Fruit fly (Drosophila melanogaster): ENCODE results near the gene CG12605.

DNA sequence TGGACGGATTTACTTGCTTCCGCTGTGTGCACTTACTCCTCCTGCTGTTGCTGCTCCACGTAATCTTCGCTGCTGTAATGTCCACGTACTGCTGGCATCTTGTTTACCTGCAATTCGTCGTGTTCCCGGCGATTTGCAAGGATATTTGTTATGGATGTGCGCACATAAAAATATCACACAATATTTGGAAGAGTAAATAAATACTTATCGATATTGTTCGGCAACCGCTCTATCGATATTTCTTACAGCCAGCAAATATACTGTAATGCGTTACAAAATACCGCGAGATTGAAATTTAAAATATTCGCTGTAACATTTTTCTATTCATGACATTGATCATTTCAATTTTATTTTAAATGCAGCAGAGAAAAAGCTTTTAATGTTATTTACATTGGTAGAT lies 26.8 kb downstream of the CG12605 start, which contains the start of gene CG10866:
- TF ChIP-seq Dfd (GFP tag; optimal IDR thresholded peaks at IDR 0.05) (no peak), woc (GFP tag; optimal IDR thresholded peaks at IDR 0.05) (no peak), Myc (optimal IDR thresholded peaks at IDR 0.05) (no peak), Hr83 (GFP tag; optimal IDR thresholded peaks at IDR 0.05; ENCODE audit: poor library complexity, severe bottlenecking) (no peak), CG32264 (GFP tag; optimal IDR thresholded peaks at IDR 0.05) (no peak), Abd-B (GFP tag; optimal IDR thresholded peaks at IDR 0.05) (no peak), usp (GFP tag; optimal IDR thresholded peaks at IDR 0.05) (no peak), psq (GFP tag; optimal IDR thresholded peaks at IDR 0.05) (no peak), pan (optimal IDR thresholded peaks at IDR 0.05) (no peak), dsf (GFP tag; optimal IDR thresholded peaks at IDR 0.05; ENCODE audit: borderline replicate concordance) (no peak), sage (GFP tag; optimal IDR thresholded peaks at IDR 0.05) (no peak), lola (GFP tag; optimal IDR thresholded peaks at IDR 0.05) (no peak), fru (GFP tag; optimal IDR thresholded peaks at IDR 0.05) (no peak)
